Fruit fly (Drosophila melanogaster): ENCODE data around the gene CG17065.

The CG17065 gene

DNA sequence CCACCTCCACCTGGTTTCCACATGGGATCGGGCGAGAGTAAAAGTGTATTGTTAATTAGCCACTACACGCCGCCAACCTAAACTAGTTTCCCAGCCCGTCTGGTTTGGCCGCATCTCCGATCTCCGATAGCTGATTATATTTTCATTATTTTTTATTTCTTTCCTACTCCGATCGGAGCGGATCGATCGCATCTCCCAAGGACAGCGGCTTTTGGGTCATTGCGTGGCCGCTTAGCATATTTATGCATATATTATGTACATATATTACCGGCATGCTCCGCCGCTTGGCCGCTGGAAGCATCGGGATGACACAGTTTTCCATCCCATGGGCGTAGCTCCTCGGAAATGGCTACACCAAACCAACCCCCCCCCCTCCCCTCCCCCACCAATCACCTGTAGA is 19.1 kb downstream of the CG17065 start (continued):
- TF ChIP-seq sd (tag; optimal IDR thresholded peaks at IDR 0.05) (peak; percentile 2), vvl (GFP tag; IDR thresholded peaks at IDR 0.05) (peak; percentile 96)

dm6 chrX:20235794-20236513 is 21.0 kb downstream of the CG17065 start, which contains the start of gene sw:
sw (minus strand) TSS chrX:20236382.
- TF ChIP-seq CG4404 (GFP tag; IDR thresholded peaks at IDR 0.05) (peak; percentile 81), CkIIα-i1 (GFP tag; IDR thresholded peaks at IDR 0.05) (no peak), CG12219 (GFP tag; optimal IDR thresholded peaks at IDR 0.05) (peak; percentile 18), CG15601 (tag; optimal IDR thresholded peaks at IDR 0.05) (peak; percentile 47), CG32772 (GFP tag; IDR thresholded peaks at IDR 0.05) (peak; percentile 71), lab (GFP tag; optimal IDR thresholded peaks at IDR 0.05) (peak; percentile 57), cad (GFP tag; optimal IDR thresholded peaks at IDR 0.05) (no peak), CG10274 (GFP tag; optimal IDR thresholded peaks at IDR 0.05) (no peak), CG9797 (GFP tag; optimal IDR thresholded peaks at IDR 0.05) (peak; percentile 11), CG12071 (GFP tag; optimal IDR thresholded peaks at IDR 0.05) (no peak), Hsf (GFP tag; optimal IDR thresholded peaks at IDR 0.05) (peak; percentile 61), p53 (GFP tag; optimal IDR thresholded peaks at IDR 0.05) (peak; percentile 21), Dek (tag; optimal IDR thresholded peaks at IDR 0.05) (peak; percentile 33), gcm2 (GFP tag; optimal IDR thresholded peaks at IDR 0.05) (no peak), CG12104 (GFP tag; optimal IDR thresholded peaks at IDR 0.05) (no peak), CG1233 (GFP tag; optimal IDR thresholded peaks at IDR 0.05) (peak; percentile 28), CG18764 (GFP tag; optimal IDR thresholded peaks at IDR 0.05) (no peak), CG12942 (GFP tag; optimal IDR thresholded peaks at IDR 0.05) (peak; percentile 36), Sry-δ (GFP tag; optimal IDR thresholded peaks at IDR 0.05) (peak; percentile 93), CG15269 (tag; optimal IDR thresholded peaks at IDR 0.05) (peak; percentile 48), ash1 (GFP tag; optimal IDR thresholded peaks at IDR 0.05) (no peak), ewg (GFP tag; optimal IDR thresholded peaks at IDR 0.05) (peak; percentile 33), CG8281 (tag; optimal IDR thresholded peaks at IDR 0.05) (peak; percentile 10), Dfd (GFP tag; optimal IDR thresholded peaks at IDR 0.05) (no peak), grn (GFP tag; optimal IDR thresholded peaks at IDR 0.05) (no peak), da (GFP tag; optimal IDR thresholded peaks at IDR 0.05) (no peak), CG4854 (GFP tag; optimal IDR thresholded peaks at IDR 0.05) (no peak), hkb (optimal IDR thresholded peaks at IDR 0.05) (no peak), hkb (GFP tag; IDR thresholded peaks at IDR 0.05) (0 out of 2 replicates have a peak, but pooled peaks have one; percentile 22), tgo (GFP tag; IDR thresholded peaks at IDR 0.05) (peak; percentile 71), Rfx (GFP tag; IDR thresholded peaks at IDR 0.05) (peak; percentile 88), pita (GFP tag; optimal IDR thresholded peaks at IDR 0.05) (no peak), Deaf1 (tag; optimal IDR thresholded peaks at IDR 0.05) (no peak), odd (GFP tag; optimal IDR thresholded peaks at IDR 0.05) (peak; percentile 6), ranshi (GFP tag; IDR thresholded peaks at IDR 0.05) (peak; percentile 60; the same call in 1 of the 2 replicates), gem (tag; optimal IDR thresholded peaks at IDR 0.05) (peak; percentile 67), Lpt (GFP tag; optimal IDR thresholded peaks at IDR 0.05) (no peak), Atf3 (GFP tag; optimal IDR thresholded peaks at IDR 0.05) (peak; percentile 40), CG17361 (GFP tag; IDR thresholded peaks at IDR 0.05) (peak; percentile 69), Lhr (GFP tag; optimal IDR thresholded peaks at IDR 0.05) (peak; percentile 26), CG34224 (GFP tag; IDR thresholded peaks at IDR 0.05; ENCODE audit: partially characterized antibody) (peak; percentile 89), mld (GFP tag; IDR thresholded peaks at IDR 0.05; ENCODE audit: partially characterized antibody) (peak; percentile 77), CG7963 (GFP tag; IDR thresholded peaks at IDR 0.05; ENCODE audit: partially characterized antibody) (peak; percentile 80), chm (GFP tag; IDR thresholded peaks at IDR 0.05) (peak; percentile 23; the same call in 1 of the 2 replicates), CG30403 (GFP tag; optimal IDR thresholded peaks at IDR 0.05) (peak; percentile 52), psq (GFP tag; optimal IDR thresholded peaks at IDR 0.05) (peak; percentile 16), sima (GFP tag; optimal IDR thresholded peaks at IDR 0.05) (no peak)

Measured in whole organism, embryonic.